Fruit fly (Drosophila melanogaster): ENCODE results near the gene CG13950.

CG13950 gene

dm6 chr2L:898316-898715, 38.3 kb downstream of the CG13950 start, which contains the start of gene Lsp1beta:
TSS of gene Lsp1beta (plus strand) at chr2L:898500.
- TF ChIP-seq CG16813 (GFP tag; IDR thresholded peaks at IDR 0.05; ENCODE audit: partially characterized antibody) (no peak), CG18476 (GFP tag; optimal IDR thresholded peaks at IDR 0.05) (no peak), Sox100B (GFP tag; optimal IDR thresholded peaks at IDR 0.05) (no peak), Bdp1 (GFP tag; optimal IDR thresholded peaks at IDR 0.05) (no peak), CG12155 (GFP tag; optimal IDR thresholded peaks at IDR 0.05) (no peak), Sox102F (GFP tag; optimal IDR thresholded peaks at IDR 0.05) (no peak), luna (GFP tag; optimal IDR thresholded peaks at IDR 0.05) (no peak), CG7963 (GFP tag; IDR thresholded peaks at IDR 0.05; ENCODE audit: partially characterized antibody) (no peak), abd-A (tag; optimal IDR thresholded peaks at IDR 0.05) (no peak)

- TF ChIP-seq Gug (GFP tag; IDR thresholded peaks at IDR 0.05) (0 out of 4 replicates have a peak, but pooled peaks have one; percentile 13), lilli (GFP tag; optimal IDR thresholded peaks at IDR 0.05) (peak; percentile 49), ssp (GFP tag; IDR thresholded peaks at IDR 0.05) (0 out of 2 replicates have a peak, but pooled peaks have one; percentile 15), peb (GFP tag; IDR thresholded peaks at IDR 0.05) (peak; percentile 48; the same call in 1 of the 2 replicates), CG10267 (tag; optimal IDR thresholded peaks at IDR 0.05) (peak; percentile 10), CG8944 (GFP tag; optimal IDR thresholded peaks at IDR 0.05) (peak; percentile 48), CG33557 (GFP tag; optimal IDR thresholded peaks at IDR 0.05) (peak; percentile 72), ems (GFP tag; optimal IDR thresholded peaks at IDR 0.05) (peak; percentile 11), dmrt99B (tag; optimal IDR thresholded peaks at IDR 0.05) (peak; percentile 36), jumu (GFP tag; optimal IDR thresholded peaks at IDR 0.05) (peak; percentile 45), chif (GFP tag; optimal IDR thresholded peaks at IDR 0.05) (peak; percentile 19 to 43), CG42726 (GFP tag; IDR thresholded peaks at IDR 0.05; ENCODE audit: partially characterized antibody) (peak; percentile 52), CG17361 (GFP tag; IDR thresholded peaks at IDR 0.05) (peak; percentile 36; the same call in 2 of the 3 replicates), CG11398 (GFP tag; optimal IDR thresholded peaks at IDR 0.05) (peak; percentile 7), CG1647 (GFP tag; optimal IDR thresholded peaks at IDR 0.05) (peak; percentile 34), dmrt11E (tag; optimal IDR thresholded peaks at IDR 0.05) (peak; percentile 59), CG14710 (tag; optimal IDR thresholded peaks at IDR 0.05) (peak; percentile 17), Stat92E (GFP tag; optimal IDR thresholded peaks at IDR 0.05) (peak in 1 of 3 experiments; percentile 90), pum (GFP tag; optimal IDR thresholded peaks at IDR 0.05) (peak; percentile 31), pnt (GFP tag; optimal IDR thresholded peaks at IDR 0.05) (peak; percentile 0), CG7786 (GFP tag; optimal IDR thresholded peaks at IDR 0.05) (peak; percentile 31), CG4360 (GFP tag; IDR thresholded peaks at IDR 0.05) (peak; percentile 63), CG13624 (GFP tag; optimal IDR thresholded peaks at IDR 0.05) (peak; percentile 10), CG6791 (GFP tag; IDR thresholded peaks at IDR 0.05; ENCODE audit: partially characterized antibody) (peak; percentile 50; the same call in 1 of the 3 replicates), CG15696 (tag; optimal IDR thresholded peaks at IDR 0.05) (peak; percentile 71), dysf (GFP tag; IDR thresholded peaks at IDR 0.05) (0 out of 3 replicates have a peak, but pooled peaks have one; percentile 10), CoRest (tag; optimal IDR thresholded peaks at IDR 0.05) (peak; percentile 20), Awh (GFP tag; IDR thresholded peaks at IDR 0.05) (0 out of 2 replicates have a peak, but pooled peaks have one; percentile 16), NC2β (GFP tag; optimal IDR thresholded peaks at IDR 0.05) (peak; percentile 70), knrl (GFP tag; IDR thresholded peaks at IDR 0.05; ENCODE audit: partially characterized antibody) (peak; percentile 64; the same call in 1 of the 3 replicates), grau (tag; optimal IDR thresholded peaks at IDR 0.05) (peak; percentile 17), CG17359 (tag; optimal IDR thresholded peaks at IDR 0.05) (peak; percentile 53), CG17328 (GFP tag; IDR thresholded peaks at IDR 0.05) (peak; percentile 63), CG33213 (GFP tag; optimal IDR thresholded peaks at IDR 0.05) (peak; percentile 42), ewg (GFP tag; optimal IDR thresholded peaks at IDR 0.05) (peak; percentile 11), fd102C (GFP tag; optimal IDR thresholded peaks at IDR 0.05) (peak; percentile 36), zfh1 (GFP tag; IDR thresholded peaks at IDR 0.05) (peak; percentile 75), z (GFP tag; IDR thresholded peaks at IDR 0.05) (peak; percentile 23; the same call in 1 of the 3 replicates), Blimp-1 (GFP tag; optimal IDR thresholded peaks at IDR 0.05) (peak; percentile 23)
Observed at dm6 chr2L:901363-901762, 41.4 kb downstream of the CG13950 start.

Measured in whole organism, embryonic.